Worm (Caenorhabditis elegans): ENCODE data around the gene F46F2.3.

Gene F46F2.3

ce11 chrX:15224128-15224527, 36.0 kb downstream of the F46F2.3 start (continued):
- TF ChIP-seq ceh-8 (GFP tag; optimal IDR thresholded peaks at IDR 0.05) (no peak), skn-1 (tag; optimal IDR thresholded peaks at IDR 0.05) (peak; percentile 2), lin-14 (GFP tag; optimal IDR thresholded peaks at IDR 0.05) (peak; percentile 28), mab-9 (GFP tag; IDR thresholded peaks at IDR 0.05) (no peak), lin-13 (GFP tag; optimal IDR thresholded peaks at IDR 0.05) (no peak), ama-1 (optimal IDR thresholded peaks at IDR 0.05) (no peak), dpl-1 (GFP tag; optimal IDR thresholded peaks at IDR 0.05) (no peak), alr-1 (tag; optimal IDR thresholded peaks at IDR 0.05; ENCODE audit: borderline replicate concordance) (no peak), Y116A8C.19 (tag; optimal IDR thresholded peaks at IDR 0.05; ENCODE audit: borderline replicate concordance) (no peak), egl-13 (tag; optimal IDR thresholded peaks at IDR 0.05) (no peak), irx-1 (tag; optimal IDR thresholded peaks at IDR 0.05) (no peak)

ce11 chrX:15222789-15223188, 37.3 kb downstream of the F46F2.3 start:
- TF ChIP-seq snpc-4 (tag; optimal IDR thresholded peaks at IDR 0.05) (peak; percentile 39), efl-1 (optimal IDR thresholded peaks at IDR 0.05) (no peak), efl-1 (GFP tag; optimal IDR thresholded peaks at IDR 0.05 in 1 of 2) (peak in 1 of 2 experiments; percentile 71), nhr-47 (tag; optimal IDR thresholded peaks at IDR 0.05) (no peak), dpl-1 (GFP tag; optimal IDR thresholded peaks at IDR 0.05) (no peak)

- TF ChIP-seq ceh-8 (GFP tag; optimal IDR thresholded peaks at IDR 0.05) (no peak), elt-2 (tag; optimal IDR thresholded peaks at IDR 0.05) (no peak), nhr-85 (tag) (peak; percentile 86), snu-23 (GFP tag; optimal IDR thresholded peaks at IDR 0.05) (peak; percentile 33), blmp-1 (tag; optimal IDR thresholded peaks at IDR 0.05) (peak; percentile 7), lin-35 (GFP tag; optimal IDR thresholded peaks at IDR 0.05) (peak in 1 of 2 experiments; percentile 21), unc-130 (tag; optimal IDR thresholded peaks at IDR 0.05) (no peak), aha-1 (tag; optimal IDR thresholded peaks at IDR 0.05) (no peak), sup-37 (GFP tag; optimal IDR thresholded peaks at IDR 0.05) (no peak), fos-1 (tag; optimal IDR thresholded peaks at IDR 0.05) (no peak), nhr-77 (tag; optimal IDR thresholded peaks at IDR 0.05) (no peak), efl-1 (optimal IDR thresholded peaks at IDR 0.05) (no peak), efl-1 (GFP tag; optimal IDR thresholded peaks at IDR 0.05 in 1 of 2) (peak in 1 of 2 experiments; percentile 91), F16B12.6 (tag; optimal IDR thresholded peaks at IDR 0.05) (no peak), sox-4 (tag; optimal IDR thresholded peaks at IDR 0.05) (no peak), skn-1 (tag; optimal IDR thresholded peaks at IDR 0.05) (peak; percentile 2), mep-1 (tag; optimal IDR thresholded peaks at IDR 0.05) (peak; percentile 36), tlp-1 (tag; optimal IDR thresholded peaks at IDR 0.05) (no peak), swsn-7 (tag; optimal IDR thresholded peaks at IDR 0.05) (no peak), lin-15B (tag; optimal IDR thresholded peaks at IDR 0.05) (no peak), nhr-76 (tag; optimal IDR thresholded peaks at IDR 0.05) (no peak), ces-1 (GFP tag; optimal IDR thresholded peaks at IDR 0.05) (no peak), lir-3 (tag; optimal IDR thresholded peaks at IDR 0.05; ENCODE audit: poor library complexity) (no peak), nhr-12 (tag; optimal IDR thresholded peaks at IDR 0.05) (no peak), nhr-20 (tag; optimal IDR thresholded peaks at IDR 0.05) (peak; percentile 22), fkh-8 (tag; optimal IDR thresholded peaks at IDR 0.05) (no peak), sptf-1 (tag; optimal IDR thresholded peaks at IDR 0.05) (no peak), nhr-71 (tag; optimal IDR thresholded peaks at IDR 0.05) (no peak), unc-86 (tag; optimal IDR thresholded peaks at IDR 0.05) (no peak), vab-15 (tag; optimal IDR thresholded peaks at IDR 0.05) (no peak), pax-3 (tag; optimal IDR thresholded peaks at IDR 0.05) (no peak), nhr-47 (tag; optimal IDR thresholded peaks at IDR 0.05) (no peak), rnt-1 (tag; optimal IDR thresholded peaks at IDR 0.05) (no peak), unc-62 (GFP tag; optimal IDR thresholded peaks at IDR 0.05) (no peak), ama-1 (optimal IDR thresholded peaks at IDR 0.05) (no peak), xbp-1 (tag; optimal IDR thresholded peaks at IDR 0.05) (no peak), lin-14 (GFP tag; optimal IDR thresholded peaks at IDR 0.05) (peak; percentile 56), nhr-11 (tag; optimal IDR thresholded peaks at IDR 0.05) (no peak), isw-1 (GFP tag; IDR thresholded peaks at IDR 0.05) (no peak)
Measured at ce11 chrX:15221865-15222551, 38.1 kb downstream of the F46F2.3 start.
